Worm (Caenorhabditis elegans) whole organism, late embryonic: ENCODE data around the gene T11G6.5.

Experiments
- C08G9.2 ChIP-seq: sonication (generic microtip); optimal IDR thresholded peaks from 2 replicates; lab custom pipeline; 2016; ENCODE audit warnings: mild to moderate bottlenecking, missing genetic modification characterization, moderate library complexity, missing compliant biosample characterization
- C38D4.7 ChIP-seq: fragments of 200-800 bp; sonication (Bioruptor generic); optimal IDR thresholded peaks from 2 replicates; lab custom pipeline; 2018; ENCODE audit warnings: mild to moderate bottlenecking, missing genetic modification characterization, moderate library complexity, missing compliant biosample characterization
- K02D7.2 ChIP-seq: sonication (generic microtip); optimal IDR thresholded peaks from 2 replicates; lab custom pipeline; 2017; ENCODE audit warnings: mild to moderate bottlenecking, missing genetic modification characterization, missing compliant biosample characterization
- K09A11.1 ChIP-seq: sonication (generic microtip); optimal IDR thresholded peaks from 2 replicates; lab custom pipeline; 2017; ENCODE audit warnings: antibody characterized with exemption, mild to moderate bottlenecking, missing genetic modification characterization, missing compliant biosample characterization; ENCODE audit not compliant: insufficient read depth
- T23F11.4 ChIP-seq: fragments of 200-800 bp; sonication (Bioruptor generic); optimal IDR thresholded peaks from 2 replicates; lab custom pipeline; 2018; ENCODE audit warnings: mild to moderate bottlenecking, missing genetic modification characterization, missing compliant biosample characterization
- Y22D7AL.16 ChIP-seq: sonication (generic microtip); optimal IDR thresholded peaks from 2 replicates; lab custom pipeline; 2016; ENCODE audit warnings: missing genetic modification characterization, missing compliant biosample characterization
- ceh-14 ChIP-seq: sonication (generic microtip); optimal IDR thresholded peaks from 2 replicates; lab custom pipeline; 2016; ENCODE audit warnings: missing genotype, missing genetic modification characterization, missing compliant biosample characterization
- ceh-18 ChIP-seq: sonication (generic microtip); optimal IDR thresholded peaks from 2 replicates; lab custom pipeline; 2016; ENCODE audit warnings: missing genetic modification characterization, missing compliant biosample characterization
- ceh-2 ChIP-seq: sonication (generic microtip); optimal IDR thresholded peaks from 2 replicates; lab custom pipeline; 2016; ENCODE audit warnings: missing genotype, missing genetic modification characterization, missing compliant biosample characterization
- ceh-22 ChIP-seq: sonication (generic microtip); optimal IDR thresholded peaks from 2 replicates; lab custom pipeline; 2017; ENCODE audit warnings: missing biosample characterization, missing genetic modification characterization
- ceh-31 ChIP-seq: sonication (generic microtip); optimal IDR thresholded peaks from 2 replicates; lab custom pipeline; 2016; ENCODE audit warnings: missing genetic modification characterization, missing compliant biosample characterization
- ceh-45 ChIP-seq: fragments of 200-800 bp; sonication (Bioruptor generic); IDR thresholded peaks from 2 replicates; pipeline ENCODE4 v1.3.6; 2022; ENCODE audit warnings: missing genetic modification reagents, missing genetic modification characterization, missing compliant biosample characterization
- ceh-6 ChIP-seq: fragments of 200-800 bp; sonication (Bioruptor generic); optimal IDR thresholded peaks from 2 replicates; lab custom pipeline; 2018; ENCODE audit warnings: mild to moderate bottlenecking, missing genetic modification characterization, missing compliant biosample characterization
- che-1 ChIP-seq: sonication (generic microtip); optimal IDR thresholded peaks from 2 replicates; lab custom pipeline; 2016; ENCODE audit warnings: mild to moderate bottlenecking, missing genetic modification characterization, missing compliant biosample characterization
- dmd-4 ChIP-seq: sonication (generic microtip); optimal IDR thresholded peaks from 2 replicates; lab custom pipeline; 2016; ENCODE audit warnings: borderline replicate concordance, missing genetic modification characterization, missing compliant biosample characterization
- elt-2 ChIP-seq: sonication (generic microtip); optimal IDR thresholded peaks from 2 replicates; lab custom pipeline; 2016; ENCODE audit warnings: missing genetic modification reagents, missing genetic modification characterization, missing compliant biosample characterization
- fax-1 ChIP-seq: sonication (generic microtip); optimal IDR thresholded peaks from 2 replicates; lab custom pipeline; 2016; ENCODE audit warnings: missing genotype, missing genetic modification characterization, missing compliant biosample characterization
- fkh-10 ChIP-seq: fragments of 150-350 bp; optimal IDR thresholded peaks from 2 replicates; lab custom pipeline; 2014; ENCODE audit warnings: missing biosample characterization, missing genetic modification reagents, missing genetic modification characterization
- hlh-15 ChIP-seq: sonication (generic microtip); optimal IDR thresholded peaks from 2 replicates; lab custom pipeline; 2016; ENCODE audit warnings: missing genetic modification characterization, missing compliant biosample characterization
- hlh-30 ChIP-seq: sonication (generic microtip); optimal IDR thresholded peaks from 2 replicates; lab custom pipeline; 2017; ENCODE audit warnings: antibody characterized with exemption, missing genetic modification characterization, missing compliant biosample characterization; ENCODE audit not compliant: insufficient read depth
- hlh-8 ChIP-seq: sonication (generic microtip); optimal IDR thresholded peaks from 2 replicates; lab custom pipeline; 2016; ENCODE audit warnings: missing genotype, missing genetic modification characterization, missing compliant biosample characterization
- lin-11 ChIP-seq: fragments of 200-800 bp; sonication (Bioruptor generic); optimal IDR thresholded peaks from 2 replicates; lab custom pipeline; 2018; ENCODE audit warnings: mild to moderate bottlenecking, missing genetic modification characterization, missing compliant biosample characterization
- madf-2 ChIP-seq: sonication (generic microtip); optimal IDR thresholded peaks from 2 replicates; lab custom pipeline; 2017; ENCODE audit warnings: missing genetic modification characterization, missing compliant biosample characterization
- mec-3 ChIP-seq: sonication (generic microtip); optimal IDR thresholded peaks from 2 replicates; lab custom pipeline; 2016; ENCODE audit warnings: borderline replicate concordance, missing genetic modification characterization, missing compliant biosample characterization
- nhr-232 ChIP-seq: sonication (generic microtip); optimal IDR thresholded peaks from 2 replicates; lab custom pipeline; 2016; ENCODE audit warnings: missing genetic modification characterization, missing compliant biosample characterization
- npax-4 ChIP-seq: sonication (generic microtip); optimal IDR thresholded peaks from 2 replicates; lab custom pipeline; 2016; ENCODE audit warnings: missing genetic modification characterization, missing compliant biosample characterization
- pag-3 ChIP-seq: sonication (generic microtip); optimal IDR thresholded peaks from 2 replicates; lab custom pipeline; 2016; ENCODE audit warnings: missing compliant biosample characterization, missing genetic modification characterization, borderline replicate concordance
- pax-1 ChIP-seq: fragments of 150-350 bp; optimal IDR thresholded peaks from 2 replicates; lab custom pipeline; 2014; ENCODE audit warnings: missing biosample characterization, missing genetic modification characterization
- pha-2 ChIP-seq: sonication (generic microtip); optimal IDR thresholded peaks from 2 replicates; lab custom pipeline; 2017; ENCODE audit warnings: mild to moderate bottlenecking, missing genetic modification characterization, missing compliant biosample characterization
- pha-4 ChIP-seq: fragments of 150-350 bp; optimal IDR thresholded peaks from 2 replicates; lab custom pipeline; 2018; ENCODE audit warnings: missing biosample characterization, missing genetic modification reagents, missing genetic modification characterization
- ref-2 ChIP-seq: sonication (generic microtip); optimal IDR thresholded peaks from 2 replicates; lab custom pipeline; 2016; ENCODE audit warnings: missing genetic modification characterization, missing compliant biosample characterization
- sdc-2 ChIP-seq: sonication (generic microtip); optimal IDR thresholded peaks from 2 replicates; lab custom pipeline; 2016; ENCODE audit warnings: missing genotype, missing genetic modification characterization, missing compliant biosample characterization
- sox-4 ChIP-seq: sonication (generic microtip); optimal IDR thresholded peaks from 2 replicates; lab custom pipeline; 2017; ENCODE audit warnings: mild to moderate bottlenecking, missing genetic modification characterization, inconsistent platforms, missing compliant biosample characterization
- syd-9 ChIP-seq: sonication (generic microtip); optimal IDR thresholded peaks from 2 replicates; lab custom pipeline; 2016; ENCODE audit warnings: mild to moderate bottlenecking, missing genetic modification characterization, moderate library complexity, missing compliant biosample characterization
- tbx-2 ChIP-seq: sonication (generic microtip); optimal IDR thresholded peaks from 2 replicates; lab custom pipeline; 2016; ENCODE audit warnings: missing genetic modification characterization, missing compliant biosample characterization
- tbx-7 ChIP-seq: sonication (generic microtip); optimal IDR thresholded peaks from 2 replicates; lab custom pipeline; 2016; ENCODE audit warnings: missing genotype, missing genetic modification characterization, missing compliant biosample characterization
- ttx-3 ChIP-seq: sonication (generic microtip); optimal IDR thresholded peaks from 2 replicates; lab custom pipeline; 2016; ENCODE audit warnings: missing genetic modification reagents, missing genetic modification characterization, missing compliant biosample characterization
- unc-55 ChIP-seq: sonication (generic microtip); optimal IDR thresholded peaks from 2 replicates; lab custom pipeline; 2017; ENCODE audit warnings: missing biosample characterization, missing genetic modification reagents, missing genetic modification characterization
- unc-86 ChIP-seq: sonication (generic microtip); optimal IDR thresholded peaks from 2 replicates; lab custom pipeline; 2016; ENCODE audit warnings: missing genetic modification characterization, missing compliant biosample characterization
- zip-5 ChIP-seq: sonication (generic microtip); optimal IDR thresholded peaks from 2 replicates; lab custom pipeline; 2016; ENCODE audit warnings: missing genetic modification characterization, missing compliant biosample characterization
- ztf-16 ChIP-seq: sonication (generic microtip); optimal IDR thresholded peaks from 2 replicates; lab custom pipeline; 2017; ENCODE audit warnings: missing genetic modification characterization, missing compliant biosample characterization

T11G6.5 gene

DNA sequence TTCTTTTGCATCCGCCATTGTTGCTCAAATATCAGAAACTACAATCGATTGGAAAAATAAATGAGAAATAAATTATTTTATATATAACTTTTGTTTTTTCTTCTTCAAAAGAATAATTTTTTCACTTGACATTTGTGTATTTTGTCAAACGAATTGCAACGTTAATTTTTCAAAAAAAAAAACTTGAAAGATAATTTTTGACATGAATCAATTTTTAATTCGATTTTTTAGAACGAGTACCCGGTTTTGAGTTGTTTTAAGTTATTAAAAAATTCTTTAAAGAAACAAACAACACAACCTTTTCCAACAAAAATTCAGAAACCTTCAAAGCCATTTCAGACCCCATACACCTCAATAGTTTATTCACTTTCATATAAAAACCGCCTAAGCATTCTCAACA lies 41.7 kb upstream of the T11G6.5 start, which contains the start of gene F13E9.5:
Gene F13E9.5, minus strand, starts transcription at position 101 of the 400 bp plus-strand sequence.
- TF ChIP-seq ceh-31 (tag; lab: Kevin White, UChicago) (no peak), fax-1 (no peak), tbx-2 (tag; lab: Kevin White, UChicago) (no peak), Y22D7AL.16 (tag; lab: Kevin White, UChicago) (no peak), T23F11.4 (GFP tag; lab: Kevin White, UChicago) (no peak)

DNA sequence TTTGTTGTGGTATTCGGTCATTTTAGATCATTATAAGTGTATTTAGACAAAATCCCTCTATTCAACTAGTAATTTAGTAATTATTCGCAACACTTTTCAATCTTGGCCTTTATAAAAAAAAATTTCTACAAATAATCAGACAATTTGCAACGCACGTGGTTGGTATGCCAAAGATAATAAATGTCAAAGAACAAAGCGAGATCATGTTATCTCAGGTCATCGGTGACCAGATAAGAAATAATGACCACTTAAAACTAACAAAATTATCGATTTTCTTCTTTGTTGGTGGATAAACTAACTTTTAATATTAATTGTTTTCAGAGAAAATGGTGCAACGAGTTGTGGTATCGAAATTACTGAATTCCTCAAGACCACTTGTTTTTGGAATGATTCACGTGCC lies 38.7 kb upstream of the T11G6.5 start, which contains the start of gene F13E9.13:
Gene F13E9.13, plus strand, starts transcription at position 317 of the 400 bp plus-strand sequence.
- peak; percentile 86 for TF ChIP-seq elt-2
- no peak for TF ChIP-seq dmd-4 (tag; lab: Kevin White, UChicago)

DNA sequence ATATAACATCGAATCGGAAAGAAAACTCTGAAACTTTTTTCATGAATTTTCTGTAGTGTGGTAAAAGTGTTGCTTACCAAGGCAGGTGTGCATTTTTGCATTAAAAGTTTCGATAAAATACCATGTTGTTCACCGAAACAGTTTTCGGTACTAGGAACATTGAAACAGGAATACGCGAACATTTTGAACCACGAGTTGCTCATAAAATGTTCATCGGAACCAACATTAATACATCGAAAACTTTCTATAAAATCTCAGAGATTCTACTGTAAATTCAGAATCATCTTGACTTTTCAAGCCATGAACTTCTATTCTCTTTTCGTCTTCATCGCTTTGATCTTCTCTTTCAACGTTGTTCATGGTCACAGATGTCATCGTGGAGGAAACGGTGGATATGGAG lies 37.7 kb upstream of the T11G6.5 start, which contains the start of gene fipr-15:
Gene fipr-15, plus strand, starts transcription at position 301 of the 400 bp plus-strand sequence.
- TF ChIP-seq ceh-45 (GFP tag; lab: Robert Waterston, UW) (no peak), lin-11 (no peak), Y22D7AL.16 (tag; lab: Kevin White, UChicago) (no peak), pag-3 (tag; lab: Kevin White, UChicago) (no peak), unc-86 (no peak), ceh-2 (no peak), ceh-22 (tag; lab: Kevin White, UChicago) (no peak)

DNA sequence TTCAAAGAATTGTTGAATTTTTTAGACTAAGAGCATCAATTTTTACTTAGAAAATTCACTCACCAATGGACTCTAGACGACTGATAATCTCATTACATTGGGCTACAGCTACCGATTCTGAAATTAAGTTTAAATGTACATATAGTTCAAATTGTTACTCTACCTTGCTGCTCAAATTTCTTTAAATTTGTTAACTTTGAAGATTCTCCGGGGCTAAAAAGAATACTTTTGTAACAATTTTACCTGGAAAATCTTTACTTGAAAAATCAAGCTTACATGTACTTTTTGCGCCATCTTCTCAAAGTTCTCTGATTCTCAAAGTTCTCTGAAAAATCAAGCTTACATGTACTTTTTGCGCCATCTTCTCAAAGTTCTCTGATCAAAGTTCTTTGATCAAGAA lies 37.0 kb upstream of the T11G6.5 start, which contains the start of gene sdz-13:
Gene sdz-13, minus strand, starts transcription at position 101 of the 400 bp plus-strand sequence.
- no peak for TF ChIP-seq K02D7.2 (tag; lab: Kevin White, UChicago)
- no peak for TF ChIP-seq che-1 (tag; lab: Kevin White, UChicago)
- TF ChIP-seq ttx-3 (tag; lab: Kevin White, UChicago) = no peak
- no peak for TF ChIP-seq ceh-14
- TF ChIP-seq K09A11.1 (tag; lab: Kevin White, UChicago) = no peak
- TF ChIP-seq C38D4.7 (GFP tag; lab: Kevin White, UChicago) = no peak
- no peak for TF ChIP-seq madf-2 (tag; lab: Kevin White, UChicago)
- TF ChIP-seq tbx-7 = no peak
- TF ChIP-seq ztf-16 = no peak
- TF ChIP-seq pax-1 (tag; lab: Kevin White, UChicago) = no peak
- no peak for TF ChIP-seq mec-3 (tag; lab: Kevin White, UChicago)
- TF ChIP-seq sdc-2 = no peak

DNA sequence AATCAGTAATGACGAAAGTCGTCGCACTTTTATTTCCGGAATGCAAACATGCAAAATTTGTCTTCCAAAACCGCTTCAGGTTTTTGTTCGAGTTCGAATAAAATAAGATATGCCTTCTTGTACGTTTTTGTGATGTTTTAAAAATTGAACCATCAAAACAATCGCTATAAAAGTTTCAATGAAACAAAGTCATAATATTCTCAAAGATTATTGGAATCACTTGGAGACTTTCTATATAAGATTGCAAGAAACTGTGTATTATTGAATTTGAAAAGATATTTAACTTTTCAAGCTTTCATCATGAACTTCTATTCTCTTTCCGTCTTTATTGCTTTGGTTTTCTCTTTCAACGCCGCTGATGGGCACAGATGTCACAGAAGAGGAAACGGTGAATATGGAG lies 34.3 kb upstream of the T11G6.5 start, which contains the start of gene fipr-14:
Gene fipr-14, plus strand, starts transcription at position 301 of the 400 bp plus-strand sequence.
- TF ChIP-seq syd-9 (tag; lab: Kevin White, UChicago) (no peak), ref-2 (no peak), Y22D7AL.16 (tag; lab: Kevin White, UChicago) (no peak), lin-11 (no peak), npax-4 (no peak), hlh-15 (tag; lab: Kevin White, UChicago) (no peak), tbx-7 (no peak), C08G9.2 (tag; lab: Kevin White, UChicago) (no peak)

DNA sequence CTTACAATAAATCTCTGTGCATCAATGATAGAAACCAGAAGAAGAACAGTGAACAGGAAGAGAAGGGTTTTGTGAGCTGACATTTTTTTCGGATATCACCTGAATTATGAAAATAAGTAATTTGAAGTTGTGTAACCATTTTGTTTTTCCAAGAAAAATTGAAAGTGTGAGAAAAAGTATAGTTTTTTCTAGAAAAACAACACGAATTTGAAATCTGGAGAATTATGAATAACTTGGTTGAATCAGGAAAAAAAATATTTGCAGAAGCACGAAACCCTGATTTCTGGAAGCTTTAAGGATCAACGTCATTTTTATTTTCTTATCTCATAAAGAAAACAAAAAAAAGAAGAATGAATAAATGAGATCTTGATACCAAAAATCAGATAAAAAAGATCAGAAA lies 32.0 kb upstream of the T11G6.5 start, which contains the start of gene F13E9.12:
Gene F13E9.12, minus strand, starts transcription at position 101 of the 400 bp plus-strand sequence.
- TF ChIP-seq madf-2 (tag; lab: Kevin White, UChicago) (no peak), pha-4 (tag; lab: Kevin White, UChicago) (no peak), hlh-30 (tag; lab: Kevin White, UChicago) (no peak), ztf-16 (no peak), sox-4 (tag; lab: Kevin White, UChicago) (no peak), nhr-232 (tag; lab: Kevin White, UChicago) (no peak), ref-2 (no peak), zip-5 (tag; lab: Kevin White, UChicago) (no peak), ceh-18 (tag; lab: Kevin White, UChicago) (no peak), pha-2 (tag; lab: Kevin White, UChicago) (no peak), unc-55 (no peak), hlh-8 (no peak), ceh-6 (GFP tag; lab: Kevin White, UChicago) (no peak), unc-86 (no peak), fkh-10 (no peak)
